Fruit fly (Drosophila melanogaster) whole organism, prepupa: Measurements from ENCODE around the gene CG31710.

Source experiments
- CG4318 ChIP-seq: fragments of 200-800 bp; sonication (Bioruptor generic); optimal IDR thresholded peaks from 3 replicates; lab custom pipeline; 2017; ENCODE audit warnings: missing biosample characterization, mild to moderate bottlenecking, missing genetic modification characterization
- CG6276 ChIP-seq: fragments of 200-800 bp; sonication (Bioruptor generic); optimal IDR thresholded peaks from 2 replicates; lab custom pipeline; 2017; ENCODE audit warnings: missing biosample characterization, mild to moderate bottlenecking, missing genetic modification characterization
- Hr4 ChIP-seq: fragments of 200-800 bp; sonication (Bioruptor generic); optimal IDR thresholded peaks from 3 replicates; lab custom pipeline; 2016; ENCODE audit warnings: missing biosample characterization, missing genetic modification characterization
- Sox15 ChIP-seq: fragments of 200-800 bp; sonication (Bioruptor generic); optimal IDR thresholded peaks from 3 replicates; lab custom pipeline; 2016; ENCODE audit warnings: missing biosample characterization, missing genetic modification characterization
- acj6 ChIP-seq: fragments of 200-800 bp; sonication (Bioruptor generic); optimal IDR thresholded peaks from 3 replicates; lab custom pipeline; 2016; ENCODE audit warnings: missing biosample characterization, missing genetic modification characterization
- cyc ChIP-seq: fragments of 200-800 bp; sonication (Bioruptor generic); optimal IDR thresholded peaks from 3 replicates; lab custom pipeline; 2016; ENCODE audit warnings: missing biosample characterization, missing genetic modification characterization
- topi ChIP-seq: fragments of 200-800 bp; sonication (Bioruptor generic); optimal IDR thresholded peaks from 3 replicates; lab custom pipeline; 2016; ENCODE audit warnings: missing biosample characterization, missing genetic modification characterization

dm6 chr2L:9753357-9753756 is 47.6 kb upstream of the CG31710 start:
- TF ChIP-seq cyc (GFP tag; lab: Kevin White, UChicago): no peak
- no peak for TF ChIP-seq topi (GFP tag; lab: Kevin White, UChicago)
- TF ChIP-seq Sox15 (GFP tag; lab: Kevin White, UChicago): no peak
- no peak for TF ChIP-seq Hr4
- TF ChIP-seq acj6 (GFP tag; lab: Kevin White, UChicago): no peak
- TF ChIP-seq CG4318 (GFP tag; lab: Kevin White, UChicago): no peak
- no peak for TF ChIP-seq CG6276
